Worm (Caenorhabditis elegans) whole organism, young adult: ENCODE results near the gene W09C2.10.

Experiments
- pha-4 ChIP-seq: fragments of 150-350 bp; sonication (generic microtip); optimal IDR thresholded peaks from 2 replicates; lab custom pipeline; 2014; ENCODE audit warnings: missing biosample characterization, missing genetic modification reagents, missing genetic modification characterization
- snpc-3.4 ChIP-seq: sonication (generic microtip); optimal IDR thresholded peaks from 2 replicates; lab custom pipeline; 2017; ENCODE audit warnings: missing genetic modification characterization, mild to moderate bottlenecking, missing compliant biosample characterization, antibody characterized with exemption, moderate library complexity, missing genotype, missing genetic modification reagents

DNA sequence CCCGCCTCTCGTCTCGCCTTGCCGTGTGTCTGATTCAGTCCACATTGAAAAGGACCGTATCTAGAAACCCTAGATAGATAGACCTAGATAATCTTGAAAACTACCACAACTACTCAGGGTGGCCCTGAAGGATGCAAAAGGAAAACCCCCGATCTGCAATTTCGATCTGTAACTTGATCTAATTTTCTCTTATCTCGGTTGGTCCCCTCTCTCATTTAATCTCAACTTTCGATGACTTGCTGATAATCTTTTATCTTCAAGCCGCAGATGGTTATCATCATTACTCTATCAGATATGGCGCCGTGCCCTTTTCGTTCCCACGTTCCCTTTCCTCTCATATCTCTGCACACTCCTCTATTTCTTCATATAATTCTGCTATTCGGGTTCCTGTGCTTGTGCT, 9.4 kb downstream of the W09C2.10 start:
- no peak for TF ChIP-seq snpc-3.4
- no peak for TF ChIP-seq pha-4 (tag; lab: Kevin White, UChicago)
